Worm (Caenorhabditis elegans): ENCODE measurements around the gene F54H12.10.

- TF ChIP-seq ama-1 (optimal IDR thresholded peaks at IDR 0.05) (no peak), hmg-4 (GFP tag; optimal IDR thresholded peaks at IDR 0.05) (no peak)
Observed at ce11 chrIII:7977224-7977623, 18.5 kb upstream of the F54H12.10 start.
